Fruit fly (Drosophila melanogaster): ENCODE results near the gene ftz-f1.

ftz-f1 gene

dm6 chr3L:18791232-18792008, 9.7 kb downstream of the ftz-f1 start (continued):
- peak; percentile 68 for TF ChIP-seq fkh (GFP tag; optimal IDR thresholded peaks at IDR 0.05)

DNA sequence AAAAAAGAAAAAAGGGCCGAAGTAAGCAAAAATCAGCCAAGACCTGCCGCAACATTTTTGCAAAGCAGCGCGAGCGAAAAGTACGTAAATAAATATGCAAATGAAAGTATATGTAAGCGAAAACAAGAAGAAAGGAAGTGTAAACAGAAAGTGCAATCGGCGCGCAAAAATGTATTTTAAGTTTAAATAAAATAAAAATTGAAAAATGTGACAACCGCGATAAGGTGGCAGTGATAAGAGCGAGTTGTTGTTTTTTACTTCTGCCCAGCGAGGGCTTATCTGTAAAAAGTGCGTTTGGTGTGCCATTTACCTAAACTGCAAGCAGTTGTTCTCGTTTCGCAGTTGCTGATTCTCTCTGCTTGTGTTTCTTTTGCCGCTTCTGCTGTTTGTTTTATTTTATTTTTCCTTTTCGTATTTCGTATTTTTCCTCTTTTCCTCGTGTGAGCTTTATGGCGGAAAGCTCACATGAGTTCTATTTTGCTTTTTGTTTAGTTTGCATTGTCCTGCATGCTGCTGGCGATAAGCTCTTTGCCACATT, 10.4 kb downstream of the ftz-f1 start:
- TF ChIP-seq topi (GFP tag; optimal IDR thresholded peaks at IDR 0.05), result peak; percentile 14
- TF ChIP-seq Eip75B (GFP tag; optimal IDR thresholded peaks at IDR 0.05), result peak; percentile 55
- peak; percentile 72 for TF ChIP-seq Gug (GFP tag; IDR thresholded peaks at IDR 0.05)
- TF ChIP-seq CG6163 (GFP tag; IDR thresholded peaks at IDR 0.05), result peak; percentile 93
- peak; percentile 74 for TF ChIP-seq CG16779 (tag; optimal IDR thresholded peaks at IDR 0.05)
- TF ChIP-seq CG8632 (GFP tag; optimal IDR thresholded peaks at IDR 0.05), result no peak
- peak; percentile 92 for TF ChIP-seq CG6276 (GFP tag; optimal IDR thresholded peaks at IDR 0.05)
- TF ChIP-seq CG1621 (tag; optimal IDR thresholded peaks at IDR 0.05), result peak; percentile 75
- TF ChIP-seq svp (GFP tag), result peak; percentile 52
- no peak for TF ChIP-seq CG6792 (GFP tag; optimal IDR thresholded peaks at IDR 0.05)
- peak; percentile 91 for TF ChIP-seq CG8119 (GFP tag; IDR thresholded peaks at IDR 0.05)
- peak; percentile 87 for TF ChIP-seq Lpt (GFP tag; optimal IDR thresholded peaks at IDR 0.05)
- TF ChIP-seq CG3032 (tag; optimal IDR thresholded peaks at IDR 0.05), result peak; percentile 50
- TF ChIP-seq CG7368 (GFP tag; optimal IDR thresholded peaks at IDR 0.05), result peak; percentile 3
- peak; percentile 77 for TF ChIP-seq spab (GFP tag; optimal IDR thresholded peaks at IDR 0.05)
- TF ChIP-seq CG15336 (GFP tag; IDR thresholded peaks at IDR 0.05), result peak; percentile 77
- peak; percentile 4 for TF ChIP-seq Smox (GFP tag; optimal IDR thresholded peaks at IDR 0.05)
- TF ChIP-seq CG11762 (GFP tag; optimal IDR thresholded peaks at IDR 0.05; ENCODE audit: insufficient read depth), result peak; percentile 62
- no peak for TF ChIP-seq Hr39 (GFP tag; optimal IDR thresholded peaks at IDR 0.05)
- TF ChIP-seq Ets96B (tag; optimal IDR thresholded peaks at IDR 0.05), result peak; percentile 59
- no peak for TF ChIP-seq acj6 (GFP tag; optimal IDR thresholded peaks at IDR 0.05)
- no peak for TF ChIP-seq Met (GFP tag; optimal IDR thresholded peaks at IDR 0.05)
- TF ChIP-seq eg (GFP tag; IDR thresholded peaks at IDR 0.05), result peak; percentile 95
- peak; percentile 81 for TF ChIP-seq CG6808 (GFP tag; optimal IDR thresholded peaks at IDR 0.05)
- TF ChIP-seq vri (GFP tag; optimal IDR thresholded peaks at IDR 0.05), result peak; percentile 77
- peak; percentile 13 for TF ChIP-seq CG3919 (GFP tag; optimal IDR thresholded peaks at IDR 0.05)
- no peak for TF ChIP-seq Sox15 (GFP tag; optimal IDR thresholded peaks at IDR 0.05)
- peak; percentile 16 for TF ChIP-seq pdm3 (GFP tag; optimal IDR thresholded peaks at IDR 0.05)
- peak; percentile 32 for TF ChIP-seq Sox102F (GFP tag; optimal IDR thresholded peaks at IDR 0.05)
- peak; percentile 85 for TF ChIP-seq Eip78C (GFP tag)
- peak; percentile 43 for TF ChIP-seq esn (GFP tag; optimal IDR thresholded peaks at IDR 0.05)
- peak; percentile 38 for TF ChIP-seq CG6854 (GFP tag; optimal IDR thresholded peaks at IDR 0.05)
- peak; percentile 56 for TF ChIP-seq achi (GFP tag; optimal IDR thresholded peaks at IDR 0.05)
- TF ChIP-seq ss (GFP tag; optimal IDR thresholded peaks at IDR 0.05), result peak in 1 of 2 experiments; percentile 78
- no peak for TF ChIP-seq cyc (GFP tag; optimal IDR thresholded peaks at IDR 0.05)
- TF ChIP-seq fd85E (GFP tag; optimal IDR thresholded peaks at IDR 0.05), result no peak
- peak; percentile 21 for TF ChIP-seq OdsH (GFP tag; optimal IDR thresholded peaks at IDR 0.05)
- no peak for TF ChIP-seq lz (GFP tag; optimal IDR thresholded peaks at IDR 0.05)
- TF ChIP-seq fd59A (GFP tag; optimal IDR thresholded peaks at IDR 0.05), result peak; percentile 8
- no peak for TF ChIP-seq CG8319 (GFP tag; optimal IDR thresholded peaks at IDR 0.05)
- peak; percentile 26 for TF ChIP-seq dsx (GFP tag; optimal IDR thresholded peaks at IDR 0.05; ENCODE audit: poor library complexity, severe bottlenecking)
- TF ChIP-seq Sox14 (GFP tag; optimal IDR thresholded peaks at IDR 0.05), result no peak
- peak; percentile 74 for TF ChIP-seq CG9139 (GFP tag; optimal IDR thresholded peaks at IDR 0.05)
- peak; percentile 52 to 81 for TF ChIP-seq salr (GFP tag; optimal IDR thresholded peaks at IDR 0.05)
- TF ChIP-seq Blimp-1 (GFP tag; optimal IDR thresholded peaks at IDR 0.05), result peak; percentile 72
- TF ChIP-seq CG10631 (GFP tag; optimal IDR thresholded peaks at IDR 0.05), result peak; percentile 6
- TF ChIP-seq dac (GFP tag; optimal IDR thresholded peaks at IDR 0.05), result no peak

Measured in whole organism, prepupa.